Worm (Caenorhabditis elegans) whole organism, L2 larva: ENCODE data around the gene Y97E10C.1.

ENCODE experiments used
- elt-3 ChIP-seq: sonication (generic microtip); optimal IDR thresholded peaks from 2 replicates; lab custom pipeline; 2017; ENCODE audit warnings: missing biosample characterization, missing genetic modification characterization
- nhr-25 ChIP-seq: fragments of 150-350 bp; sonication (generic microtip); optimal IDR thresholded peaks from 3 replicates; lab custom pipeline; 2014; ENCODE audit warnings: missing biosample characterization, missing genetic modification characterization
- snpc-4 ChIP-seq: fragments of 150-350 bp; optimal IDR thresholded peaks from 2 replicates; lab custom pipeline; 2014; ENCODE audit warnings: missing biosample characterization, missing genetic modification characterization

DNA sequence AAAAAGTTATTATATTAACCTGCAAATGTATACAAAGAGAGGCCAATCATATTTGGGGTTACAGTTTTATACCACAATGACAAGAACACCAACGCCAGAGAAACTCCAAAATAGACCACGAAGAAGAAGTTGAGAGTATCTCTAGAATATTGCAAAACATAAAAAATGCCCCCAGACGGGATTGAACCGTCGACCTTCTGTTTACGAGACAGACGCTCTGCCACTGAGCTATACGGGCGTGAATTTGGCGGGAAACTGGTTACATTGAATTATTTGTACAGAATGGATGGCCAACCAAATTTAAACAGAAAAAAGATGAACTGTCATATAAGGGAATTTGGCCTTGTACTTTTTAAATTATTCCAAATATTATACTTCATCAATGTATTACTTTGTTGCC, 1.8 kb downstream of the Y97E10C.1 start:
- TF ChIP-seq nhr-25 (tag; lab: Kevin White, UChicago) (peak; percentile 46), snpc-4 (tag; lab: Kevin White, UChicago) (no peak), elt-3 (no peak)
